Worm (Caenorhabditis elegans) whole organism, young adult: Measurements from ENCODE around the gene fbxb-18.

Experiments
- B0019.2 ChIP-seq: fragments of 200-800 bp; sonication (Bioruptor generic); conservative IDR thresholded peaks from 2 replicates; pipeline ENCODE4 v1.3.6; 2022; ENCODE audit warnings: missing genetic modification reagents, missing genetic modification characterization, missing compliant biosample characterization
- B0035.1 ChIP-seq: sonication (generic microtip); optimal IDR thresholded peaks from 2 replicates; lab custom pipeline; 2016; ENCODE audit warnings: missing genetic modification characterization, mild to moderate bottlenecking, missing compliant biosample characterization, missing genotype, missing genetic modification reagents
- B0336.3 ChIP-seq: fragments of 200-800 bp; sonication (Bioruptor generic); IDR thresholded peaks from 2 replicates; pipeline ENCODE4 v1.3.6; 2022; ENCODE audit warnings: missing genetic modification characterization, missing compliant biosample characterization
- F10E7.11 ChIP-seq: sonication (generic microtip); optimal IDR thresholded peaks from 2 replicates; lab custom pipeline; 2017; ENCODE audit warnings: mild to moderate bottlenecking, missing genetic modification characterization, moderate library complexity, missing compliant biosample characterization
- F22D6.2 ChIP-seq: sonication (generic microtip); optimal IDR thresholded peaks from 2 replicates; lab custom pipeline; 2016; ENCODE audit warnings: mild to moderate bottlenecking, missing genetic modification characterization, missing compliant biosample characterization
- F37B4.10 ChIP-seq: fragments of 200-800 bp; sonication (Bioruptor generic); IDR thresholded peaks from 2 replicates; pipeline ENCODE4 v1.3.6; 2022; ENCODE audit warnings: missing genetic modification characterization, missing compliant biosample characterization
- F55B11.4 ChIP-seq: sonication (generic microtip); optimal IDR thresholded peaks from 2 replicates; lab custom pipeline; 2016; ENCODE audit warnings: missing compliant biosample characterization, missing genetic modification characterization, borderline replicate concordance; ENCODE audit not compliant: insufficient read depth
- F57A8.1 ChIP-seq: fragments of 200-800 bp; sonication (Bioruptor generic); optimal IDR thresholded peaks from 2 replicates; lab custom pipeline; 2018; ENCODE audit warnings: mild to moderate bottlenecking, missing genetic modification characterization, moderate library complexity, missing compliant biosample characterization
- K11D2.4 ChIP-seq: fragments of 200-800 bp; sonication (Bioruptor generic); IDR thresholded peaks from 2 replicates; pipeline ENCODE4 v1.3.6; 2022; ENCODE audit warnings: missing genetic modification reagents, missing genetic modification characterization, missing compliant biosample characterization
- T26A5.8 ChIP-seq: sonication (generic microtip); optimal IDR thresholded peaks from 2 replicates; lab custom pipeline; 2016; ENCODE audit warnings: missing genetic modification characterization, missing compliant biosample characterization
- Y53G8AR.9 ChIP-seq: fragments of 200-800 bp; sonication (Bioruptor generic); conservative IDR thresholded peaks from 2 replicates; pipeline ENCODE4 v1.3.6; 2022; ENCODE audit warnings: missing genetic modification reagents, missing genetic modification characterization, missing compliant biosample characterization
- Y95B8A.8 ChIP-seq: fragments of 200-800 bp; sonication (Bioruptor generic); IDR thresholded peaks from 2 replicates; pipeline ENCODE4 v1.3.6; 2022; ENCODE audit warnings: missing genetic modification reagents, missing genetic modification characterization, missing compliant biosample characterization
- ama-1 ChIP-seq, 3 experiments: fragments of 150-350 bp in 1 of 3; sonication (generic microtip) in 2 of 3; optimal IDR thresholded peaks; 2 replicates each; lab custom pipeline; 2014 to 2018; ENCODE audit warnings: missing biosample characterization in 2 of 3, missing genetic modification characterization in 2 of 3, missing genetic modification reagents in 2 of 3
- atf-7 ChIP-seq: sonication (generic microtip); optimal IDR thresholded peaks from 2 replicates; lab custom pipeline; 2017; ENCODE audit warnings: mild to moderate bottlenecking, missing genetic modification characterization, missing compliant biosample characterization
- athp-1 ChIP-seq: sonication (generic microtip); optimal IDR thresholded peaks from 2 replicates; lab custom pipeline; 2017; ENCODE audit warnings: mild to moderate bottlenecking, missing genetic modification characterization, missing compliant biosample characterization
- bed-2 ChIP-seq: fragments of 200-800 bp; sonication (Bioruptor generic); IDR thresholded peaks from 2 replicates; pipeline ENCODE4 v1.3.6; 2022; ENCODE audit warnings: missing genetic modification reagents, missing genetic modification characterization, missing compliant biosample characterization
- ceh-27 ChIP-seq: fragments of 200-800 bp; sonication (Bioruptor generic); optimal IDR thresholded peaks from 2 replicates; lab custom pipeline; 2018; ENCODE audit warnings: mild to moderate bottlenecking, missing genetic modification characterization, moderate library complexity, missing compliant biosample characterization
- ceh-40 ChIP-seq: fragments of 200-800 bp; sonication (Bioruptor generic); IDR thresholded peaks from 2 replicates; pipeline ENCODE4 v1.3.6; 2022; ENCODE audit warnings: missing genetic modification characterization, missing compliant biosample characterization
- ceh-58 ChIP-seq: fragments of 200-800 bp; sonication (Bioruptor generic); IDR thresholded peaks from 2 replicates; pipeline ENCODE4 v1.3.6; 2022; ENCODE audit warnings: missing genetic modification characterization, missing compliant biosample characterization
- dox-1 ChIP-seq: fragments of 200-800 bp; sonication (Bioruptor generic); IDR thresholded peaks from 2 replicates; pipeline ENCODE4 v1.3.6; 2022; ENCODE audit warnings: missing genetic modification reagents, missing genetic modification characterization, missing compliant biosample characterization
- efl-1 ChIP-seq: fragments of 150-350 bp; optimal IDR thresholded peaks from 2 replicates; lab custom pipeline; 2014; ENCODE audit warnings: missing biosample characterization, missing genetic modification reagents, missing genetic modification characterization
- ekl-4 ChIP-seq: fragments of 200-800 bp; sonication (Bioruptor generic); IDR thresholded peaks from 2 replicates; pipeline ENCODE4 v1.3.6; 2022; ENCODE audit warnings: missing genetic modification reagents, missing genetic modification characterization, missing compliant biosample characterization
- hmg-1.2 ChIP-seq: fragments of 200-800 bp; sonication (Bioruptor generic); IDR thresholded peaks from 2 replicates; pipeline ENCODE4 v1.3.6; 2022; ENCODE audit warnings: missing genetic modification reagents, missing genetic modification characterization, missing compliant biosample characterization
- hmg-20 ChIP-seq: fragments of 200-800 bp; sonication (Bioruptor generic); IDR thresholded peaks from 2 replicates; pipeline ENCODE4 v1.3.6; 2022; ENCODE audit warnings: missing genetic modification reagents, missing genetic modification characterization, missing compliant biosample characterization
- hsf-1 ChIP-seq: fragments of 200-800 bp; sonication (Bioruptor generic); IDR thresholded peaks from 2 replicates; pipeline ENCODE4 v1.3.6; 2022; ENCODE audit warnings: missing genetic modification reagents, missing genetic modification characterization, missing compliant biosample characterization
- let-526 ChIP-seq: fragments of 200-800 bp; sonication (Bioruptor generic); IDR thresholded peaks from 2 replicates; pipeline ENCODE4 v1.3.6; 2022; ENCODE audit warnings: missing genetic modification reagents, missing genetic modification characterization, missing compliant biosample characterization
- lin-54 ChIP-seq: fragments of 200-800 bp; sonication (Bioruptor generic); optimal IDR thresholded peaks from 2 replicates; lab custom pipeline; 2018; ENCODE audit warnings: mild to moderate bottlenecking, missing genetic modification characterization, missing compliant biosample characterization
- lsy-27 ChIP-seq: sonication (generic microtip); optimal IDR thresholded peaks from 2 replicates; lab custom pipeline; 2017; ENCODE audit warnings: missing genetic modification characterization, mild to moderate bottlenecking, missing compliant biosample characterization, antibody characterized with exemption, missing genotype, borderline replicate concordance; ENCODE audit not compliant: insufficient read depth
- nfyb-1 ChIP-seq: fragments of 200-800 bp; sonication (Bioruptor generic); IDR thresholded peaks from 2 replicates; pipeline ENCODE4 v1.3.6; 2022; ENCODE audit warnings: missing genetic modification reagents, missing genetic modification characterization, missing compliant biosample characterization
- nhr-179 ChIP-seq: sonication (generic microtip); optimal IDR thresholded peaks from 2 replicates; lab custom pipeline; 2016; ENCODE audit warnings: mild to moderate bottlenecking, missing genetic modification characterization, missing compliant biosample characterization
- nhr-27 ChIP-seq: fragments of 200-800 bp; sonication (Bioruptor generic); optimal IDR thresholded peaks from 2 replicates; lab custom pipeline; 2018; ENCODE audit warnings: mild to moderate bottlenecking, missing genetic modification characterization, moderate library complexity, missing compliant biosample characterization
- nhr-80 ChIP-seq: sonication (generic microtip); optimal IDR thresholded peaks from 2 replicates; lab custom pipeline; 2016; ENCODE audit warnings: missing genetic modification characterization, missing compliant biosample characterization
- repo-1 ChIP-seq: sonication (generic microtip); optimal IDR thresholded peaks from 2 replicates; lab custom pipeline; 2017; ENCODE audit warnings: mild to moderate bottlenecking, missing genetic modification characterization, missing compliant biosample characterization
- somi-1 ChIP-seq: fragments of 200-800 bp; sonication (Bioruptor generic); optimal IDR thresholded peaks from 2 replicates; lab custom pipeline; 2018; ENCODE audit warnings: mild to moderate bottlenecking, missing genetic modification characterization, missing compliant biosample characterization
- sptf-2 ChIP-seq: fragments of 200-800 bp; sonication (Bioruptor generic); optimal IDR thresholded peaks from 2 replicates; lab custom pipeline; 2018; ENCODE audit warnings: mild to moderate bottlenecking, missing genetic modification characterization, missing compliant biosample characterization
- unc-130 ChIP-seq: sonication (generic microtip); optimal IDR thresholded peaks from 2 replicates; lab custom pipeline; 2016; ENCODE audit warnings: missing genetic modification reagents, missing genetic modification characterization, missing compliant biosample characterization
- ztf-18 ChIP-seq: sonication (generic microtip); optimal IDR thresholded peaks from 2 replicates; lab custom pipeline; 2016; ENCODE audit warnings: missing genotype, mild to moderate bottlenecking, missing genetic modification characterization, missing compliant biosample characterization
- ztf-22 ChIP-seq: fragments of 200-800 bp; sonication (Bioruptor generic); optimal IDR thresholded peaks from 2 replicates; lab custom pipeline; 2018; ENCODE audit warnings: mild to moderate bottlenecking, missing genetic modification characterization, moderate library complexity, missing compliant biosample characterization
- ztf-28 ChIP-seq: fragments of 200-800 bp; sonication (Bioruptor generic); IDR thresholded peaks from 2 replicates; pipeline ENCODE4 v1.3.6; 2022; ENCODE audit warnings: missing genetic modification reagents, missing genetic modification characterization, missing compliant biosample characterization
- ztf-3 ChIP-seq: fragments of 200-800 bp; sonication (Bioruptor generic); optimal IDR thresholded peaks from 2 replicates; lab custom pipeline; 2018; ENCODE audit warnings: mild to moderate bottlenecking, missing genetic modification characterization, missing compliant biosample characterization

Gene fbxb-18

ce11 chrII:1730103-1730502 is 41.4 kb upstream of the fbxb-18 start, which contains the start of gene ceh-81:
ceh-81 (plus strand) TSS chrII:1730403.
- no peak for TF ChIP-seq unc-130 (GFP tag; lab: Kevin White, UChicago)
- no peak for TF ChIP-seq athp-1
- TF ChIP-seq F37B4.10 (GFP tag; lab: Robert Waterston, UW), result no peak
- no peak for TF ChIP-seq K11D2.4
- TF ChIP-seq somi-1 (GFP tag; lab: Kevin White, UChicago), result no peak
- TF ChIP-seq dox-1, result no peak
- TF ChIP-seq lin-54 (GFP tag; lab: Kevin White, UChicago), result no peak
- TF ChIP-seq F22D6.2 (tag; lab: Kevin White, UChicago), result no peak
- no peak for TF ChIP-seq hmg-20 (GFP tag; lab: Robert Waterston, UW)
- TF ChIP-seq, all 124 proteins: peak for 0

- TF ChIP-seq dox-1 (peak; percentile 37; the same call in 1 of the 2 replicates), hmg-1.2 (GFP tag; lab: Robert Waterston, UW) (peak; percentile 30; the same call in 1 of the 2 replicates), nhr-80 (tag; lab: Kevin White, UChicago) (peak; percentile 83), ceh-40 (GFP tag; lab: Robert Waterston, UW) (no peak)
Observed at ce11 chrII:1728253-1728652, 39.5 kb upstream of the fbxb-18 start, which contains the start of gene btb-9. btb-9 (plus strand) TSS chrII:1728506.

- TF ChIP-seq hsf-1 (GFP tag; lab: Robert Waterston, UW), result no peak
- no peak for TF ChIP-seq F57A8.1 (GFP tag; lab: Kevin White, UChicago)
- no peak for TF ChIP-seq ztf-18 (tag; lab: Kevin White, UChicago)
- no peak for TF ChIP-seq B0336.3
- TF ChIP-seq hmg-20 (GFP tag; lab: Robert Waterston, UW), result no peak
- no peak for TF ChIP-seq let-526 (GFP tag; lab: Robert Waterston, UW)
- TF ChIP-seq Y53G8AR.9 (GFP tag; lab: Robert Waterston, UW), result no peak
- TF ChIP-seq nfyb-1, result no peak
- no peak for TF ChIP-seq ztf-22 (GFP tag; lab: Kevin White, UChicago)
- no peak for TF ChIP-seq ama-1 (optimal IDR thresholded peaks at IDR 0.05; lab: Kevin White, UChicago)
- no peak for TF ChIP-seq ama-1 (GFP tag; optimal IDR thresholded peaks at IDR 0.05; lab: Kevin White, UChicago)
- TF ChIP-seq atf-7 (tag; lab: Kevin White, UChicago), result no peak
- no peak for TF ChIP-seq ceh-27
- TF ChIP-seq, all 124 proteins: peak for 0
Observed at ce11 chrII:1725735-1726134, 37.0 kb upstream of the fbxb-18 start, which contains the start of gene F45C12.17. F45C12.17 (plus strand) TSS chrII:1726111.

- TF ChIP-seq ztf-3 (GFP tag; lab: Kevin White, UChicago) (no peak), ztf-28 (GFP tag; lab: Robert Waterston, UW) (no peak), B0019.2 (GFP tag; lab: Robert Waterston, UW) (no peak), ama-1 (optimal IDR thresholded peaks at IDR 0.05; lab: Kevin White, UChicago) (no peak), ama-1 (GFP tag; optimal IDR thresholded peaks at IDR 0.05; lab: Kevin White, UChicago) (no peak), F55B11.4 (no peak), nhr-27 (no peak), lsy-27 (tag; lab: Kevin White, UChicago) (no peak), T26A5.8 (no peak), B0336.3 (no peak), B0035.1 (tag; lab: Kevin White, UChicago) (no peak)
Observed at ce11 chrII:1724314-1724713, 35.6 kb upstream of the fbxb-18 start, which contains the start of gene fbxb-11. fbxb-11 (plus strand) TSS chrII:1724614.

DNA sequence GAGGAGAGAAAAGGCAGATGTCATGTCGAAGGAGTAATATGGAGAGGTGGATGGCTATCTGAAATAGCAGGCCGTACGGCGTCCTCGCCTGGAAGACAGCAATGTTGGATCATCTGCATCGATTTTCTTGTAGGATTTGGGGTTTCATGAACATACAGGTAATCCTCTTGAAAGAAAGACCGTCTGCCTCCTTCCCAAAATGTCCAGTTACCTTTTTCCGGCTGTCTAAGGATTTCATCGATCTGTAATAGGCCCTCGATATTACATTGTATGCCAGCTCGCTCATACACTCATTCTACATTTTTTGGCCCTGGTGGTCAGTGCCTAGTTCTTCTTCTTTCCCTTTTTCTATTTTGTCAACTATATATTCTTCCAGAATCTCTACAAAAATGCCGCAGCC is 33.7 kb upstream of the fbxb-18 start, which contains the start of the genes fbxb-5 and btb-8:
fbxb-5 (minus strand) TSS at position 101 of the 400 bp plus-strand sequence.
btb-8 (plus strand) TSS at position 377 of the 400 bp plus-strand sequence.
- no peak for TF ChIP-seq atf-7 (tag; lab: Kevin White, UChicago)
- no peak for TF ChIP-seq repo-1 (tag; lab: Kevin White, UChicago)
- no peak for TF ChIP-seq ekl-4 (GFP tag; lab: Robert Waterston, UW)
- TF ChIP-seq let-526 (GFP tag; lab: Robert Waterston, UW), result no peak
- TF ChIP-seq ceh-40 (GFP tag; lab: Robert Waterston, UW), result no peak
- TF ChIP-seq B0035.1 (tag; lab: Kevin White, UChicago), result no peak
- no peak for TF ChIP-seq F10E7.11
- no peak for TF ChIP-seq hmg-20 (GFP tag; lab: Robert Waterston, UW)
- no peak for TF ChIP-seq nhr-179 (tag; lab: Kevin White, UChicago)
- no peak for TF ChIP-seq ceh-27
- no peak for TF ChIP-seq ceh-58 (GFP tag; lab: Robert Waterston, UW)
- no peak for TF ChIP-seq bed-2
- no peak for TF ChIP-seq efl-1
- TF ChIP-seq sptf-2 (GFP tag; lab: Kevin White, UChicago), result no peak
- TF ChIP-seq Y95B8A.8, result no peak
- TF ChIP-seq, all 124 proteins: peak for 0
